Worm (Caenorhabditis elegans) whole organism, L4 larva: Measurements from ENCODE around the gene T04C12.1.

ENCODE experiments used
- F10B5.3 ChIP-seq: sonication (generic microtip); optimal IDR thresholded peaks from 2 replicates; lab custom pipeline; 2016; ENCODE audit warnings: mild to moderate bottlenecking, missing genetic modification characterization, missing compliant biosample characterization
- T26A8.4 ChIP-seq: fragments of 200-800 bp; sonication (Bioruptor generic); IDR thresholded peaks from 2 replicates; pipeline ENCODE4 v1.3.6; 2022; ENCODE audit warnings: missing genetic modification characterization, missing compliant biosample characterization
- Y48G9A.11 ChIP-seq: fragments of 200-800 bp; sonication (Bioruptor generic); IDR thresholded peaks from 2 replicates; pipeline ENCODE4 v1.3.6; 2022; ENCODE audit warnings: missing genetic modification reagents, missing genetic modification characterization, missing compliant biosample characterization
- Y75B8A.6 ChIP-seq: fragments of 200-800 bp; sonication (Bioruptor generic); IDR thresholded peaks from 2 replicates; pipeline ENCODE4 v1.3.6; 2022; ENCODE audit warnings: missing genetic modification reagents, missing genetic modification characterization, missing compliant biosample characterization
- ama-1 ChIP-seq: fragments of 150-350 bp; optimal IDR thresholded peaks from 2 replicates; lab custom pipeline; 2014; ENCODE audit warnings: inconsistent platforms, mixed read lengths
- arid-1 ChIP-seq: fragments of 200-800 bp; sonication (Bioruptor generic); conservative IDR thresholded peaks from 2 replicates; pipeline ENCODE4 v1.3.6; 2022; ENCODE audit warnings: missing genetic modification reagents, missing genetic modification characterization, missing compliant biosample characterization
- ceh-32 ChIP-seq: sonication (generic microtip); optimal IDR thresholded peaks from 2 replicates; lab custom pipeline; 2016; ENCODE audit warnings: mild to moderate bottlenecking, missing genetic modification characterization, missing compliant biosample characterization; ENCODE audit not compliant: poor library complexity
- ceh-44 ChIP-seq: fragments of 200-800 bp; sonication (Bioruptor generic); IDR thresholded peaks from 2 replicates; pipeline ENCODE4 v1.3.6; 2022; ENCODE audit warnings: missing genetic modification reagents, missing genetic modification characterization, missing compliant biosample characterization
- ceh-82 ChIP-seq: sonication (generic microtip); optimal IDR thresholded peaks from 2 replicates; lab custom pipeline; 2017; ENCODE audit warnings: missing biosample characterization, missing genetic modification characterization
- daf-12 ChIP-seq: fragments of 150-350 bp; optimal IDR thresholded peaks from 2 replicates; lab custom pipeline; 2014; ENCODE audit warnings: missing biosample characterization, missing genetic modification reagents, missing genetic modification characterization
- daf-16 ChIP-seq, 3 experiments: sonication (generic microtip); optimal IDR thresholded peaks; 2 replicates each; lab custom pipeline; 2016 to 2017; ENCODE audit warnings: missing genetic modification characterization in 3 of 3, missing genetic modification reagents in 3 of 3, mild to moderate bottlenecking in 2 of 3, missing compliant biosample characterization in 2 of 3, missing biosample characterization in 1 of 3, moderate library complexity in 1 of 3
- daf-8 ChIP-seq: fragments of 200-800 bp; sonication (Bioruptor generic); IDR thresholded peaks from 2 replicates; pipeline ENCODE4 v1.3.6; 2022; ENCODE audit warnings: missing genetic modification characterization, missing compliant biosample characterization
- duxl-1 ChIP-seq: sonication (generic microtip); optimal IDR thresholded peaks from 2 replicates; lab custom pipeline; 2016; ENCODE audit warnings: mild to moderate bottlenecking, missing genetic modification characterization, moderate library complexity, missing compliant biosample characterization; ENCODE audit not compliant: poor library complexity
- dve-1 ChIP-seq: sonication (generic microtip); optimal IDR thresholded peaks from 2 replicates; lab custom pipeline; 2017; ENCODE audit warnings: antibody characterized with exemption, mild to moderate bottlenecking, missing genetic modification characterization, missing compliant biosample characterization; ENCODE audit not compliant: insufficient read depth
- egl-43 ChIP-seq: fragments of 200-800 bp; sonication (Bioruptor generic); IDR thresholded peaks from 2 replicates; pipeline ENCODE4 v1.3.6; 2022; ENCODE audit warnings: missing genetic modification reagents, missing genetic modification characterization, missing compliant biosample characterization
- fkh-10 ChIP-seq: fragments of 150-350 bp; optimal IDR thresholded peaks from 2 replicates; lab custom pipeline; 2014; ENCODE audit warnings: missing biosample characterization, missing genetic modification reagents, missing genetic modification characterization
- gei-8 ChIP-seq: fragments of 200-800 bp; sonication (Bioruptor generic); optimal IDR thresholded peaks from 2 replicates; lab custom pipeline; 2018; ENCODE audit warnings: mild to moderate bottlenecking, missing genetic modification characterization, missing compliant biosample characterization
- hlh-11 ChIP-seq: fragments of 200-800 bp; sonication (Bioruptor generic); optimal IDR thresholded peaks from 2 replicates; lab custom pipeline; 2018; ENCODE audit warnings: mild to moderate bottlenecking, missing genetic modification characterization, missing compliant biosample characterization
- hlh-30 ChIP-seq: sonication (generic microtip); optimal IDR thresholded peaks from 2 replicates; lab custom pipeline; 2017; ENCODE audit warnings: antibody characterized with exemption, mild to moderate bottlenecking, missing genetic modification characterization, missing compliant biosample characterization; ENCODE audit not compliant: insufficient read depth
- lim-7 ChIP-seq: fragments of 200-800 bp; sonication (Bioruptor generic); IDR thresholded peaks from 2 replicates; pipeline ENCODE4 v1.3.6; 2022; ENCODE audit warnings: missing genetic modification characterization, missing compliant biosample characterization
- lin-29 ChIP-seq: fragments of 200-800 bp; sonication (Bioruptor generic); IDR thresholded peaks from 2 replicates; pipeline ENCODE4 v1.3.6; 2022; ENCODE audit warnings: missing genetic modification reagents, missing genetic modification characterization, missing compliant biosample characterization
- lin-38 ChIP-seq: fragments of 200-800 bp; sonication (Bioruptor generic); IDR thresholded peaks from 2 replicates; pipeline ENCODE4 v1.3.6; 2022; ENCODE audit warnings: missing genetic modification reagents, missing genetic modification characterization, missing compliant biosample characterization
- lin-39 ChIP-seq: fragments of 150-350 bp; optimal IDR thresholded peaks from 2 replicates; lab custom pipeline; 2014; ENCODE audit warnings: missing biosample characterization, missing genetic modification reagents, missing genetic modification characterization
- mdl-1 ChIP-seq, 2 experiments: fragments of 150-350 bp in 1 of 2; sonication (generic microtip) in 1 of 2; optimal IDR thresholded peaks; 2 replicates each; lab custom pipeline; 2014 to 2017; ENCODE audit warnings: missing biosample characterization in 2 of 2, missing genetic modification characterization in 2 of 2
- mdt-29 ChIP-seq: fragments of 200-800 bp; sonication (Bioruptor generic); IDR thresholded peaks from 2 replicates; pipeline ENCODE4 v1.3.6; 2022; ENCODE audit warnings: missing genetic modification reagents, missing genetic modification characterization, missing compliant biosample characterization
- mxl-2 ChIP-seq: fragments of 200-800 bp; sonication (Bioruptor generic); conservative IDR thresholded peaks from 2 replicates; pipeline ENCODE4 v1.3.6; 2022; ENCODE audit warnings: missing genetic modification reagents, missing genetic modification characterization, missing compliant biosample characterization
- mxl-3 ChIP-seq: fragments of 200-800 bp; sonication (Bioruptor generic); optimal IDR thresholded peaks from 2 replicates; lab custom pipeline; 2018; ENCODE audit warnings: mild to moderate bottlenecking, missing genetic modification characterization, missing compliant biosample characterization
- nhr-10 ChIP-seq: fragments of 150-350 bp; optimal IDR thresholded peaks from 2 replicates; lab custom pipeline; 2014; ENCODE audit warnings: missing biosample characterization, missing genetic modification characterization
- nhr-102 ChIP-seq: sonication (generic microtip); optimal IDR thresholded peaks from 2 replicates; lab custom pipeline; 2016; ENCODE audit warnings: mild to moderate bottlenecking, missing genetic modification characterization, moderate library complexity, missing compliant biosample characterization
- nhr-11 ChIP-seq: fragments of 150-350 bp; optimal IDR thresholded peaks from 2 replicates; lab custom pipeline; 2014; ENCODE audit warnings: missing biosample characterization, missing genetic modification characterization
- nhr-41 ChIP-seq: fragments of 200-800 bp; sonication (Bioruptor generic); IDR thresholded peaks from 2 replicates; pipeline ENCODE4 v1.3.6; 2022; ENCODE audit warnings: missing genetic modification reagents, missing genetic modification characterization, missing compliant biosample characterization
- nhr-48 ChIP-seq: sonication (generic microtip); optimal IDR thresholded peaks from 2 replicates; lab custom pipeline; 2016; ENCODE audit warnings: mild to moderate bottlenecking, missing genetic modification characterization, missing compliant biosample characterization
- nhr-6 ChIP-seq: fragments of 150-350 bp; optimal IDR thresholded peaks from 2 replicates; lab custom pipeline; 2014; ENCODE audit warnings: missing biosample characterization, missing genetic modification characterization
- php-3 ChIP-seq: fragments of 200-800 bp; sonication (Bioruptor generic); IDR thresholded peaks from 2 replicates; pipeline ENCODE4 v1.3.6; 2022; ENCODE audit warnings: missing genetic modification reagents, missing genetic modification characterization, missing compliant biosample characterization
- pqm-1 ChIP-seq: sonication (generic microtip); optimal IDR thresholded peaks from 2 replicates; lab custom pipeline; 2017; ENCODE audit warnings: missing biosample characterization, missing genetic modification characterization
- saeg-2 ChIP-seq: fragments of 200-800 bp; sonication (Bioruptor generic); IDR thresholded peaks from 2 replicates; pipeline ENCODE4 v1.3.6; 2022; ENCODE audit warnings: missing genetic modification reagents, missing genetic modification characterization, missing compliant biosample characterization
- skn-1 ChIP-seq: fragments of 150-350 bp; optimal IDR thresholded peaks from 2 replicates; lab custom pipeline; 2014; ENCODE audit warnings: missing biosample characterization, missing genetic modification characterization
- snpc-1.2 ChIP-seq: fragments of 200-800 bp; sonication (Bioruptor generic); IDR thresholded peaks from 2 replicates; pipeline ENCODE4 v1.3.6; 2022; ENCODE audit warnings: missing genetic modification reagents, missing genetic modification characterization, missing compliant biosample characterization
- unc-62 ChIP-seq, 3 experiments: fragments of 150-350 bp in 1 of 3; sonication (generic microtip); optimal IDR thresholded peaks in 2 of 3; peaks in 1 of 3; 1 replicate in 1 of 3; 2 replicates in 2 of 3; lab custom pipeline; 2014 to 2017; ENCODE audit warnings: missing biosample characterization in 3 of 3, missing genetic modification characterization in 3 of 3, missing genetic modification reagents in 3 of 3, missing genotype in 1 of 3
- zip-11 ChIP-seq: fragments of 200-800 bp; sonication (Bioruptor generic); IDR thresholded peaks from 2 replicates; pipeline ENCODE4 v1.3.6; 2022; ENCODE audit warnings: missing genetic modification characterization, missing compliant biosample characterization
- ztf-11 ChIP-seq: fragments of 150-350 bp; optimal IDR thresholded peaks from 2 replicates; lab custom pipeline; 2014; ENCODE audit warnings: missing biosample characterization, missing genetic modification characterization
- ztf-7 ChIP-seq: fragments of 150-350 bp; optimal IDR thresholded peaks from 2 replicates; lab custom pipeline; 2014; ENCODE audit warnings: missing biosample characterization, missing genetic modification characterization

T04C12.1 gene

DNA sequence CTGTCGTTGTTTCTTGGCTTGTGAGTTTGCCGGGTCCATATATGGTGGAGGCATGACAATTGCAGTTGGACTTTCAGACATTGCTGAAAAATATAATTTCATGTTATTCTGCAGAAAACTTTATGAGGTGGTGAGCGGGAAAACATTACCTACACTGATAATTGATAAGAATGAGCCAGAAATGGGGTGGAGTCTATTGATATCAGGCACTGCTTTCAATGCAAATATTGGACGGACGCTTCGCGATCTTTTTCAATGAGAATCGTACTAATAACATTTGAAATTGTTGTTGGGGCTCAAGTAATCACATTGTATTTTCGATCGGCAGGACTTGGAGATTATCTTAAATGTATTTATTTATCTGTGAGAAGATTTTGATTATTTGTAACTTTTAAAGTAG lies at the start of gene T04C12.1:
TSS of gene T04C12.1 (minus strand) at position 90 of the 400 bp plus-strand sequence.
- TF ChIP-seq nhr-41 (no peak), snpc-1.2 (GFP tag; lab: Robert Waterston, UW) (no peak), mdt-29 (GFP tag; lab: Robert Waterston, UW) (no peak), ceh-82 (tag; lab: Kevin White, UChicago) (no peak), egl-43 (no peak), ama-1 (no peak), nhr-6 (no peak), saeg-2 (no peak), lin-38 (no peak), ceh-44 (GFP tag; lab: Robert Waterston, UW) (no peak), nhr-11 (tag; lab: Kevin White, UChicago) (no peak), nhr-10 (tag; lab: Kevin White, UChicago) (no peak), nhr-102 (tag; lab: Kevin White, UChicago) (no peak), Y48G9A.11 (GFP tag; lab: Robert Waterston, UW) (no peak), zip-11 (GFP tag; lab: Robert Waterston, UW) (no peak)

DNA sequence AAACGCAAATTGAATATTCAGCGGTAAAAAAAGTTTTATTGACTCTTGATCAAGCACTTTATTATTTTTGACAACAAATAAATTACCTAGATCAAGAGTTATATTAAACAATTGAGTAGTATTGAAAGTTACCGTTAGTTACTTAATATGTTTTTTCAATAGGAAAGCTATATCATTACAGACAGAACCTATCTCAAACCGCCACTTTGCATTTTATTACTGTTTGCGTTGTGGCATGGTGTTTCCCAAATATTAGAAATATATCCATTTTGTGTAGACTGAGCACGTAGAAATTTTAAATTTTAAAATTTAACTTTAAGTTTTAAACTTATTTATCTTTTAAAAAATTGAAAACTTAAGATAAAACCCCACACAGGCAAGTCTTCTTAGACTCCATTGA lies 45.3 kb upstream of the T04C12.1 start:
- TF ChIP-seq unc-62 (GFP tag; optimal IDR thresholded peaks at IDR 0.05 in 1 of 2; lab: Kevin White, UChicago) (peak in 1 of 2 experiments; percentile 90), unc-62 (tag; optimal IDR thresholded peaks at IDR 0.05; lab: Kevin White, UChicago) (no peak), egl-43 (no peak)

DNA sequence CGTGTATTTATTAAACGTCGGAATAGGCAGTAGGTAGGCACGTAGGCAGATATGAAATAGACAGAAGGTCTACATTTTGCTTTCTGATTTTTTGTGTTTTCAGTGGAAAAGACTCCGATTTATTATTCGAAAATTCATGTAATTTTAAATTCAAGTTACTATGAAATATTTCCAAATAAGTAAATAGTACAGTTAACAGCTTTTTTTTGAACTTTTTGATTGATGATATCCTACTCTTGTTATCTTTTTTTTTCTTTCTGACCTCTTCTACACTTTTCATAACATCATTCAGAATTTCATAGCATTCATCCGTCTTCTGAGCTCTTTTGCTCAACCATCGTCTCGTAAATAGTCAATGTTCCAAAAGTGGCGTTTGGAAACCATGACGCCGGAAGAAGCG lies 39.5 kb upstream of the T04C12.1 start, which contains the start of gene cdkl-1:
TSS of gene cdkl-1 (plus strand) at position 301 of the 400 bp plus-strand sequence.
- TF ChIP-seq lin-29 (GFP tag; lab: Robert Waterston, UW) (no peak), fkh-10 (GFP tag; lab: Kevin White, UChicago) (no peak), duxl-1 (tag; lab: Kevin White, UChicago) (no peak), Y75B8A.6 (GFP tag; lab: Robert Waterston, UW) (no peak)

DNA sequence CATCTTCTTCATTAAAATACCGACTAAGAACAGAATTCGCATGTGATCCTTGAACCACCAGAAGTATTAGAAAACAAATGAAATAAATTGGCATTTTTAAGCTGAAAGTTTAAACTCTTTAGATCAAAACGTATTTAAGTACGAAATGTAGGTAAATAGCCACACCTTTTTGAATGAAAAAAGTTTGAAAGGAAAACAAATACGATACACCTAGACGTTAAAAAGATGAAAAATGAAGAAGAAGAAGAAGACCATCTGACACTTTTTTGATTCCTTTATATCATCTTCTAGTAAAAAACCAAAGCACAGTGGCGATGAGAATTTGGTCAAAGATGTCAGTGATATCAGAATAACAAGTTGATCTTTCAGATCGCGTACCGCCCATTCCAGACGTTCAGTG lies 36.8 kb upstream of the T04C12.1 start, which contains the start of gene Y42A5A.3:
TSS of gene Y42A5A.3 (minus strand) at position 101 of the 400 bp plus-strand sequence.
- no peak for TF ChIP-seq gei-8 (GFP tag; lab: Kevin White, UChicago)
- no peak for TF ChIP-seq mdl-1 (tag; optimal IDR thresholded peaks at IDR 0.05; lab: Kevin White, UChicago)
- TF ChIP-seq ztf-11 (tag; lab: Kevin White, UChicago) = no peak
- no peak for TF ChIP-seq snpc-1.2 (GFP tag; lab: Robert Waterston, UW)
- TF ChIP-seq zip-11 (GFP tag; lab: Robert Waterston, UW) = no peak
- TF ChIP-seq php-3 (GFP tag; lab: Robert Waterston, UW) = no peak
- no peak for TF ChIP-seq arid-1 (GFP tag; lab: Robert Waterston, UW)
- TF ChIP-seq nhr-48 (tag; lab: Kevin White, UChicago) = no peak
- no peak for TF ChIP-seq pqm-1 (tag; lab: Kevin White, UChicago)

DNA sequence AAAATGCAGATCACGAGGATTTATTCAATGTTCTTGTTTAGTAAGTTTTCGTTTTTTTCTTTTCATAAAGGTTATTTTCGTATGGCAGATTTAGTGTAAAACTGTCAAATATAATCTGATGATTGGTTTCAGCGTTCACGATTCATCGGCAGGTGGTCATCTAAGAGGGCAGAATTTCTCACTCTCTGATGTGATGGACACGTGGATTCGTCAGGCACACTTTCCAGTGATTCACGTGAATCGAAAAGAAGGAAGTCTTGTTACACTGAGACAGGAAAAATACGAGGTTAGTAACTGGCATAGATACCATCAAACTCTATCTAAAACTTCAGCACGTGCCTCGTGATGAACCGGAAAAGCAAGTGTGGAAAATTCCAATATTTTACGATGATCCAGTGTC lies 35.6 kb upstream of the T04C12.1 start:
- TF ChIP-seq nhr-48 (tag; lab: Kevin White, UChicago) (peak; percentile 70), daf-16 (GFP tag; optimal IDR thresholded peaks at IDR 0.05; lab: Kevin White, UChicago) (no peak), daf-16 (tag; optimal IDR thresholded peaks at IDR 0.05; lab: Kevin White, UChicago) (no peak), F10B5.3 (tag; lab: Kevin White, UChicago) (no peak), hlh-30 (tag; lab: Kevin White, UChicago) (peak; percentile 77), hlh-11 (tag; lab: Kevin White, UChicago) (peak; percentile 34), lim-7 (GFP tag; lab: Robert Waterston, UW) (no peak), mxl-3 (peak; percentile 73), dve-1 (tag; lab: Kevin White, UChicago) (peak; percentile 18), lin-39 (tag; lab: Kevin White, UChicago) (no peak), ztf-7 (tag; lab: Kevin White, UChicago) (no peak), T26A8.4 (GFP tag; lab: Robert Waterston, UW) (0 out of 2 replicates have a peak, but pooled peaks have one; percentile 26), ceh-32 (tag; lab: Kevin White, UChicago) (no peak), skn-1 (tag; lab: Kevin White, UChicago) (no peak), ceh-44 (GFP tag; lab: Robert Waterston, UW) (no peak), daf-8 (GFP tag; lab: Robert Waterston, UW) (no peak), mxl-2 (peak; percentile 83), unc-62 (GFP tag; optimal IDR thresholded peaks at IDR 0.05 in 1 of 2; lab: Kevin White, UChicago) (peak in 1 of 2 experiments; percentile 73), unc-62 (tag; optimal IDR thresholded peaks at IDR 0.05; lab: Kevin White, UChicago) (no peak), mdl-1 (tag; optimal IDR thresholded peaks at IDR 0.05; lab: Kevin White, UChicago) (peak in 1 of 2 experiments; percentile 26), daf-12 (tag; lab: Kevin White, UChicago) (no peak)
